Fruit fly (Drosophila melanogaster) Kc167 (cell line): ENCODE measurements around the gene CG11380.

Experiments used
- Myc ChIP-seq: fragments of >200 bp; optimal IDR thresholded peaks from 2 replicates; lab custom pipeline; 2017; ENCODE audit warnings: missing external identifiers
- Sin3A ChIP-seq: fragments of >200 bp; optimal IDR thresholded peaks from 2 replicates; lab custom pipeline; 2018; ENCODE audit warnings: missing external identifiers
- h ChIP-seq: fragments of >200 bp; optimal IDR thresholded peaks from 3 replicates; lab custom pipeline; 2018; ENCODE audit warnings: missing external identifiers
- insv ChIP-seq: fragments of >200 bp; optimal IDR thresholded peaks from 3 replicates; lab custom pipeline; 2018; ENCODE audit warnings: missing external identifiers
- psq ChIP-seq: fragments of >200 bp; optimal IDR thresholded peaks from 2 replicates; lab custom pipeline; 2017; ENCODE audit warnings: missing external identifiers
- ttk ChIP-seq: sonication (Bioruptor generic); optimal IDR thresholded peaks from 2 replicates; lab custom pipeline; 2017; ENCODE audit warnings: missing external identifiers

- TF ChIP-seq h (lab: Kevin White, UChicago), result no peak
- no peak for TF ChIP-seq psq (lab: Kevin White, UChicago)
- TF ChIP-seq insv, result no peak
- TF ChIP-seq Myc (lab: Kevin White, UChicago), result no peak
- TF ChIP-seq Sin3A, result no peak
- TF ChIP-seq ttk, result no peak
Observed at dm6 chrX:1229567-1229966, 38.5 kb downstream of the CG11380 start.
